Worm (Caenorhabditis elegans): ENCODE results near the gene acs-9.

The acs-9 gene

ce11 chrX:16865016-16865415, 15.3 kb downstream of the acs-9 start:
- TF ChIP-seq R02D3.7 (tag; optimal IDR thresholded peaks at IDR 0.05), result no peak
- no peak for TF ChIP-seq nhr-11 (tag; optimal IDR thresholded peaks at IDR 0.05)
- no peak for TF ChIP-seq sma-9 (GFP tag; optimal IDR thresholded peaks at IDR 0.05)
- no peak for TF ChIP-seq sma-9 (tag; optimal IDR thresholded peaks at IDR 0.05)
- no peak for TF ChIP-seq F13H6.1 (tag; optimal IDR thresholded peaks at IDR 0.05)
- no peak for TF ChIP-seq ztf-4 (tag; optimal IDR thresholded peaks at IDR 0.05)
- TF ChIP-seq mdl-1 (tag; optimal IDR thresholded peaks at IDR 0.05), result no peak
- TF ChIP-seq zag-1 (tag; optimal IDR thresholded peaks at IDR 0.05), result no peak

DNA sequence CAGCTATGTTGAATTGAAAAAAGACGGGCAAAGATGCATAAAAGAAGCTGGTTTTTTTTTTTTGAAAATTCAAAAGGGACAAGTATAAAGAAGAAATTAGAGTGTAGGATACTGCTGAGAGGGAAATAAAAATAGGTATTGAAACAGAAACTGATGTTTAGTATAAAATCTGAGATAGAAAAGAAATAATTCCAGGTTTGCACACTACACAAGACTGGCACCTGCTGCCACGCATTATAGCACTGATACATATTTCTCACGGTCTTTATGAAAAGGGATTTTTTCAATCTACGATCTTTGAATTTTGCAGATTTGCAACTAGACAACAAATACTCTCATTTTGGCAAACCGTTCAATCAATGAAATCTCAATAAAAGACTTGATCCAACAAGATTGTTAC, 17.0 kb downstream of the acs-9 start:
- TF ChIP-seq blmp-1 (tag; optimal IDR thresholded peaks at IDR 0.05; ENCODE audit: insufficient read depth) (no peak), elt-3 (tag; optimal IDR thresholded peaks at IDR 0.05) (no peak), mab-5 (tag; optimal IDR thresholded peaks at IDR 0.05) (no peak), peb-1 (tag; optimal IDR thresholded peaks at IDR 0.05) (no peak), sma-3 (GFP tag; optimal IDR thresholded peaks at IDR 0.05) (no peak), nhr-10 (tag; optimal IDR thresholded peaks at IDR 0.05) (no peak), R02D3.7 (tag; optimal IDR thresholded peaks at IDR 0.05) (no peak), nhr-237 (tag; optimal IDR thresholded peaks at IDR 0.05) (no peak), mbf-1 (tag; optimal IDR thresholded peaks at IDR 0.05) (no peak), sem-4 (tag; optimal IDR thresholded peaks at IDR 0.05) (no peak), elt-1 (tag; optimal IDR thresholded peaks at IDR 0.05) (no peak), unc-62 (GFP tag; optimal IDR thresholded peaks at IDR 0.05) (no peak), ZK546.5 (tag; optimal IDR thresholded peaks at IDR 0.05) (no peak), fos-1 (tag; optimal IDR thresholded peaks at IDR 0.05) (no peak), unc-39 (tag; optimal IDR thresholded peaks at IDR 0.05) (no peak), ceh-16 (tag; optimal IDR thresholded peaks at IDR 0.05) (no peak)

DNA sequence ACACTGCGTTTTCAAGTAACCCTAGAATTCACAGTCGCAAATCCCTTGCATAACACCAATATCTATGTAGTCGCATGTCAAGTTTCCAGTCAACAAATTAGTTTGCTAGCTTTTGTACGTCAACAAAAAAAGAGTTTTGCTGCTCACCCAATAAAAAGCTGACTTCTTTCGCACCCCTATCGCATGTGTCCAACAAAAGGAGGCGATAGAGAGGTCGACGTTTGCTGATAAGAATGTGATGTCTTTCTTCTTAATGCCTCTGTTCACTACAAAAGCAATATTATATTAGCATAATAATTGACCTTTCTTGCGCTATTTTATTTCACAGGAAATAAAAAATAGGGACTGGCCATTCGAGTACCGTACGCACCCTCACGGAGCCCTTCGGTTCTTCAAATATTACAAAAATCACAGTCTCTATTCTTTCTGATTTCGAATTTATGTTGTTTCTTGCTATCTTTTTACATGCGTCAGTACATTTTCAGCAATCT, 20.3 kb downstream of the acs-9 start, which contains the start of gene T20F7.3:
TSS of gene T20F7.3 (plus strand) at position 441 of the 491 bp plus-strand sequence.
- TF ChIP-seq nhr-21 (tag; optimal IDR thresholded peaks at IDR 0.05) (no peak), egl-27 (tag; optimal IDR thresholded peaks at IDR 0.05) (no peak), fos-1 (tag; optimal IDR thresholded peaks at IDR 0.05) (peak; percentile 39)

ce11 chrX:16844924-16845323, 35.4 kb downstream of the acs-9 start, which contains the start of gene F41G4.8:
Gene F41G4.8 (minus strand): TSS chrX:16845024.
- TF ChIP-seq lin-13 (GFP tag; optimal IDR thresholded peaks at IDR 0.05) (no peak), Y55F3AM.14 (GFP tag; optimal IDR thresholded peaks at IDR 0.05) (no peak), unc-55 (GFP tag; optimal IDR thresholded peaks at IDR 0.05) (no peak), ama-1 (optimal IDR thresholded peaks at IDR 0.05) (no peak), ceh-16 (tag; optimal IDR thresholded peaks at IDR 0.05) (no peak), nhr-237 (tag; optimal IDR thresholded peaks at IDR 0.05) (no peak), mab-5 (tag; optimal IDR thresholded peaks at IDR 0.05) (no peak), unc-62 (GFP tag; optimal IDR thresholded peaks at IDR 0.05) (no peak), R02D3.7 (tag; optimal IDR thresholded peaks at IDR 0.05) (no peak), lin-11 (tag; optimal IDR thresholded peaks at IDR 0.05) (no peak), aly-2 (tag; optimal IDR thresholded peaks at IDR 0.05) (no peak), elt-3 (tag; optimal IDR thresholded peaks at IDR 0.05) (no peak), C34F6.9 (tag; optimal IDR thresholded peaks at IDR 0.05) (no peak), fos-1 (tag; optimal IDR thresholded peaks at IDR 0.05) (no peak), nhr-129 (tag; optimal IDR thresholded peaks at IDR 0.05) (no peak), ztf-11 (tag; optimal IDR thresholded peaks at IDR 0.05) (no peak), ztf-4 (tag; optimal IDR thresholded peaks at IDR 0.05) (no peak), sem-4 (tag; optimal IDR thresholded peaks at IDR 0.05) (no peak)

- TF ChIP-seq snpc-4 (tag; optimal IDR thresholded peaks at IDR 0.05), result no peak
- no peak for TF ChIP-seq R02D3.7 (tag; optimal IDR thresholded peaks at IDR 0.05)
- no peak for TF ChIP-seq gmeb-1 (tag; optimal IDR thresholded peaks at IDR 0.05)
These were observed 37.4 kb downstream of the acs-9 start for ce11 chrX:16842935-16843334.
